Worm (Caenorhabditis elegans) whole organism, L3 larva: ENCODE data around the gene clc-26.

ENCODE experiments used
- aly-2 ChIP-seq: fragments of 150-350 bp; optimal IDR thresholded peaks from 2 replicates; lab custom pipeline; 2014; ENCODE audit warnings: missing biosample characterization, missing genetic modification characterization
- ceh-28 ChIP-seq: fragments of 150-350 bp; optimal IDR thresholded peaks from 2 replicates; lab custom pipeline; 2014; ENCODE audit warnings: missing biosample characterization, missing genetic modification reagents, missing genetic modification characterization
- elt-1 ChIP-seq: fragments of 150-350 bp; optimal IDR thresholded peaks from 2 replicates; lab custom pipeline; 2014; ENCODE audit warnings: missing biosample characterization, missing genetic modification characterization
- fkh-10 ChIP-seq: sonication (generic microtip); optimal IDR thresholded peaks from 2 replicates; lab custom pipeline; 2017; ENCODE audit warnings: missing biosample characterization, missing genetic modification reagents, missing genetic modification characterization
- nfya-1 ChIP-seq: sonication (generic microtip); optimal IDR thresholded peaks from 2 replicates; lab custom pipeline; 2017; ENCODE audit warnings: missing genetic modification characterization, mild to moderate bottlenecking, missing compliant biosample characterization, antibody characterized with exemption, moderate library complexity; ENCODE audit not compliant: insufficient read depth
- nhr-11 ChIP-seq: fragments of 150-350 bp; optimal IDR thresholded peaks from 2 replicates; lab custom pipeline; 2014; ENCODE audit warnings: missing biosample characterization, missing genetic modification characterization
- nhr-237 ChIP-seq: fragments of 150-350 bp; optimal IDR thresholded peaks from 2 replicates; lab custom pipeline; 2014; ENCODE audit warnings: missing biosample characterization, missing genetic modification characterization
- nhr-77 ChIP-seq: fragments of 150-350 bp; optimal IDR thresholded peaks from 2 replicates; lab custom pipeline; 2014; ENCODE audit warnings: missing biosample characterization, missing genetic modification characterization
- pha-4 ChIP-seq: fragments of 150-350 bp; optimal IDR thresholded peaks from 2 replicates; lab custom pipeline; 2014; ENCODE audit warnings: missing biosample characterization, missing genetic modification reagents, missing genetic modification characterization
- skn-1 ChIP-seq: fragments of 150-350 bp; optimal IDR thresholded peaks from 2 replicates; lab custom pipeline; 2014; ENCODE audit warnings: missing biosample characterization, missing genetic modification characterization
- unc-62 ChIP-seq: fragments of 150-350 bp; sonication (generic microtip); optimal IDR thresholded peaks from 4 replicates; lab custom pipeline; 2014; ENCODE audit warnings: missing biosample characterization, missing genetic modification reagents, missing genetic modification characterization

DNA sequence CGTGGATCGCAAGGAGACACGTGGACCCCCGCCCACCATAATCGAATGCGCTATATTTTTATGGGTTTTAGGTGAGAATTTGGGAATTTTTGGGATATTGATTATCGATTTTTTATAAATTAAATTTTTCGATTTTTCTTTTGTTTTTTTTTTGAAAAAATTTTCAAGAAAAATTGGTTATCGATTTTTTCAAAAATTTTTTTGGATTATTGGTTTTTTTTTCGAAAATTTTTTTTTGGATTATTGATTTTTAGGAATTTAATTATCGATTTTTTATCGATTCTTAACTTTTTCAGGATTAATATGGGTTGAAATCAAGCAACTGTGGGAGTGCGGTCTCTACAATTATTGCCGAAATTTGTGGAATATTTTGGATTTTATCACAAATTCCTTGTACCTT, 34.3 kb downstream of the clc-26 start:
- TF ChIP-seq nhr-77 (tag; lab: Kevin White, UChicago) (no peak), nhr-237 (no peak), aly-2 (no peak), nfya-1 (no peak), unc-62 (no peak), ceh-28 (peak; percentile 84), elt-1 (tag; lab: Kevin White, UChicago) (no peak), pha-4 (tag; lab: Kevin White, UChicago) (no peak), nhr-11 (tag; lab: Kevin White, UChicago) (no peak), fkh-10 (GFP tag; lab: Kevin White, UChicago) (no peak), skn-1 (tag; lab: Kevin White, UChicago) (no peak)
